Worm (Caenorhabditis elegans): Measurements from ENCODE around the gene btb-19.

The btb-19 gene

ce11 chrII:14501447-14501846, 20.5 kb downstream of the btb-19 start, which contains the start of gene K10H10.5:
K10H10.5 (plus strand) TSS chrII:14501747.
- TF ChIP-seq aly-1 (tag; optimal IDR thresholded peaks at IDR 0.05) (no peak), tbx-37 (GFP tag; conservative IDR thresholded peaks at IDR 0.05) (no peak), tra-4 (tag; optimal IDR thresholded peaks at IDR 0.05) (no peak), B0310.2 (tag; optimal IDR thresholded peaks at IDR 0.05) (no peak), pes-1 (GFP tag; IDR thresholded peaks at IDR 0.05) (no peak), hnd-1 (tag; optimal IDR thresholded peaks at IDR 0.05) (no peak), ama-1 (optimal IDR thresholded peaks at IDR 0.05) (no peak), ceh-13 (GFP tag; optimal IDR thresholded peaks at IDR 0.05) (no peak), tbx-11 (GFP tag; IDR thresholded peaks at IDR 0.05) (no peak), scrt-1 (GFP tag; IDR thresholded peaks at IDR 0.05) (no peak), ets-7 (tag; optimal IDR thresholded peaks at IDR 0.05) (no peak), F13C5.2 (tag; optimal IDR thresholded peaks at IDR 0.05) (no peak), hmbx-1 (tag; optimal IDR thresholded peaks at IDR 0.05) (no peak), sea-1 (GFP tag; conservative IDR thresholded peaks at IDR 0.05) (no peak), flt-1 (GFP tag; IDR thresholded peaks at IDR 0.05) (no peak), hmg-4 (GFP tag; optimal IDR thresholded peaks at IDR 0.05) (no peak)

- no peak for TF ChIP-seq ets-7 (tag; optimal IDR thresholded peaks at IDR 0.05)
- no peak for TF ChIP-seq scrt-1 (GFP tag; IDR thresholded peaks at IDR 0.05)
- no peak for TF ChIP-seq aly-1 (tag; optimal IDR thresholded peaks at IDR 0.05)
- no peak for TF ChIP-seq ama-1 (optimal IDR thresholded peaks at IDR 0.05)
Observed at ce11 chrII:14500122-14500521, 21.8 kb downstream of the btb-19 start, which contains the start of gene K10H10.4. K10H10.4 (plus strand) TSS chrII:14500422.

- no peak for TF ChIP-seq sea-1 (GFP tag; conservative IDR thresholded peaks at IDR 0.05)
- no peak for TF ChIP-seq tra-4 (tag; optimal IDR thresholded peaks at IDR 0.05)
- TF ChIP-seq hmbx-1 (tag; optimal IDR thresholded peaks at IDR 0.05), result no peak
- TF ChIP-seq F13C5.2 (tag; optimal IDR thresholded peaks at IDR 0.05), result no peak
- TF ChIP-seq hnd-1 (tag; optimal IDR thresholded peaks at IDR 0.05), result no peak
- TF ChIP-seq pes-1 (GFP tag; IDR thresholded peaks at IDR 0.05), result no peak
- no peak for TF ChIP-seq B0310.2 (tag; optimal IDR thresholded peaks at IDR 0.05)
- no peak for TF ChIP-seq flt-1 (GFP tag; IDR thresholded peaks at IDR 0.05)
- TF ChIP-seq ets-7 (tag; optimal IDR thresholded peaks at IDR 0.05), result no peak
- no peak for TF ChIP-seq aly-1 (tag; optimal IDR thresholded peaks at IDR 0.05)
- no peak for TF ChIP-seq tbx-11 (GFP tag; IDR thresholded peaks at IDR 0.05)
- no peak for TF ChIP-seq ceh-13 (GFP tag; optimal IDR thresholded peaks at IDR 0.05)
- TF ChIP-seq ama-1 (optimal IDR thresholded peaks at IDR 0.05), result no peak
- TF ChIP-seq ceh-36 (tag; optimal IDR thresholded peaks at IDR 0.05), result no peak
- no peak for TF ChIP-seq hmg-4 (GFP tag; optimal IDR thresholded peaks at IDR 0.05)
- no peak for TF ChIP-seq scrt-1 (GFP tag; IDR thresholded peaks at IDR 0.05)
- TF ChIP-seq tbx-37 (GFP tag; conservative IDR thresholded peaks at IDR 0.05), result no peak
Observed at ce11 chrII:14497848-14498247, 24.1 kb downstream of the btb-19 start, which contains the start of gene dhs-8. dhs-8 (plus strand) TSS chrII:14498026.

ce11 chrII:14496809-14497208, 25.1 kb downstream of the btb-19 start:
- TF ChIP-seq hmbx-1 (tag; optimal IDR thresholded peaks at IDR 0.05) (peak; percentile 87), ceh-13 (GFP tag; optimal IDR thresholded peaks at IDR 0.05) (peak; percentile 89), tbx-11 (GFP tag; IDR thresholded peaks at IDR 0.05) (peak; percentile 90), hnd-1 (tag; optimal IDR thresholded peaks at IDR 0.05) (peak; percentile 95), scrt-1 (GFP tag; IDR thresholded peaks at IDR 0.05) (peak; percentile 91), tra-4 (tag; optimal IDR thresholded peaks at IDR 0.05) (peak; percentile 86), tbx-37 (GFP tag; conservative IDR thresholded peaks at IDR 0.05) (peak; percentile 48; the same call in 1 of the 2 replicates), ceh-36 (tag; optimal IDR thresholded peaks at IDR 0.05) (peak; percentile 93), pes-1 (GFP tag; IDR thresholded peaks at IDR 0.05) (peak; percentile 93), ets-7 (tag; optimal IDR thresholded peaks at IDR 0.05) (peak; percentile 80), flt-1 (GFP tag; IDR thresholded peaks at IDR 0.05) (peak; percentile 91), ama-1 (optimal IDR thresholded peaks at IDR 0.05) (no peak), B0310.2 (tag; optimal IDR thresholded peaks at IDR 0.05) (peak; percentile 84), F13C5.2 (tag; optimal IDR thresholded peaks at IDR 0.05) (peak; percentile 90), hmg-4 (GFP tag; optimal IDR thresholded peaks at IDR 0.05) (peak; percentile 98), sea-1 (GFP tag; conservative IDR thresholded peaks at IDR 0.05) (peak; percentile 92), aly-1 (tag; optimal IDR thresholded peaks at IDR 0.05) (peak; percentile 97)

ce11 chrII:14495341-14495740, 26.6 kb downstream of the btb-19 start:
- TF ChIP-seq tbx-37 (GFP tag; conservative IDR thresholded peaks at IDR 0.05) (no peak), ets-7 (tag; optimal IDR thresholded peaks at IDR 0.05) (no peak), hmbx-1 (tag; optimal IDR thresholded peaks at IDR 0.05) (no peak), F13C5.2 (tag; optimal IDR thresholded peaks at IDR 0.05) (no peak), tbx-11 (GFP tag; IDR thresholded peaks at IDR 0.05) (no peak), hmg-4 (GFP tag; optimal IDR thresholded peaks at IDR 0.05) (no peak), pes-1 (GFP tag; IDR thresholded peaks at IDR 0.05) (no peak), sea-1 (GFP tag; conservative IDR thresholded peaks at IDR 0.05) (no peak), scrt-1 (GFP tag; IDR thresholded peaks at IDR 0.05) (no peak), ceh-13 (GFP tag; optimal IDR thresholded peaks at IDR 0.05) (no peak), ceh-36 (tag; optimal IDR thresholded peaks at IDR 0.05) (no peak), B0310.2 (tag; optimal IDR thresholded peaks at IDR 0.05) (no peak), ama-1 (optimal IDR thresholded peaks at IDR 0.05) (no peak), hnd-1 (tag; optimal IDR thresholded peaks at IDR 0.05) (no peak)

- TF ChIP-seq tra-4 (tag; optimal IDR thresholded peaks at IDR 0.05) (no peak), sea-1 (GFP tag; conservative IDR thresholded peaks at IDR 0.05) (no peak), B0310.2 (tag; optimal IDR thresholded peaks at IDR 0.05) (no peak), aly-1 (tag; optimal IDR thresholded peaks at IDR 0.05) (no peak), hmg-4 (GFP tag; optimal IDR thresholded peaks at IDR 0.05) (no peak), tbx-11 (GFP tag; IDR thresholded peaks at IDR 0.05) (no peak), ama-1 (optimal IDR thresholded peaks at IDR 0.05) (no peak), tbx-37 (GFP tag; conservative IDR thresholded peaks at IDR 0.05) (no peak), scrt-1 (GFP tag; IDR thresholded peaks at IDR 0.05) (no peak), F13C5.2 (tag; optimal IDR thresholded peaks at IDR 0.05) (no peak), ceh-36 (tag; optimal IDR thresholded peaks at IDR 0.05) (no peak), hnd-1 (tag; optimal IDR thresholded peaks at IDR 0.05) (no peak), hmbx-1 (tag; optimal IDR thresholded peaks at IDR 0.05) (no peak), ceh-13 (GFP tag; optimal IDR thresholded peaks at IDR 0.05) (no peak), flt-1 (GFP tag; IDR thresholded peaks at IDR 0.05) (no peak), ets-7 (tag; optimal IDR thresholded peaks at IDR 0.05) (no peak)
Observed at ce11 chrII:14494464-14494863, 27.5 kb downstream of the btb-19 start.

- TF ChIP-seq ceh-13 (GFP tag; optimal IDR thresholded peaks at IDR 0.05), result no peak
- TF ChIP-seq hmg-4 (GFP tag; optimal IDR thresholded peaks at IDR 0.05), result no peak
Observed at ce11 chrII:14494414-14494463, 27.7 kb downstream of the btb-19 start, which contains the start of gene cysl-2. cysl-2 (minus strand) TSS chrII:14494451.

Data from whole organism, early embryonic.